Worm (Caenorhabditis elegans) whole organism, mixed stage, embryonic: Measurements from ENCODE around the gene F45D11.11.

Source experiments
- M03D4.4 ChIP-seq: sonication (generic microtip); optimal IDR thresholded peaks from 2 replicates; lab custom pipeline; 2017; ENCODE audit warnings: mild to moderate bottlenecking, missing genetic modification characterization, missing compliant biosample characterization
- blmp-1 ChIP-seq: fragments of 150-350 bp; optimal IDR thresholded peaks from 2 replicates; lab custom pipeline; 2014; ENCODE audit warnings: missing biosample characterization, missing genetic modification characterization
- ceh-43 ChIP-seq: fragments of 200-800 bp; sonication (Bioruptor generic); optimal IDR thresholded peaks from 2 replicates; lab custom pipeline; 2018; ENCODE audit warnings: mild to moderate bottlenecking, missing genetic modification characterization, moderate library complexity, missing compliant biosample characterization
- ceh-83 ChIP-seq: fragments of 200-800 bp; sonication (Bioruptor generic); optimal IDR thresholded peaks from 2 replicates; lab custom pipeline; 2018; ENCODE audit warnings: mild to moderate bottlenecking, missing genetic modification characterization, missing compliant biosample characterization
- drap-1 ChIP-seq: fragments of 200-800 bp; sonication (Bioruptor generic); optimal IDR thresholded peaks from 3 replicates; lab custom pipeline; 2018; ENCODE audit warnings: mild to moderate bottlenecking, missing genetic modification characterization, missing compliant biosample characterization
- hlh-1 ChIP-seq: fragments of 150-350 bp; optimal IDR thresholded peaks from 2 replicates; lab custom pipeline; 2014; ENCODE audit warnings: missing biosample characterization, missing genetic modification reagents, missing genetic modification characterization
- mab-5 ChIP-seq: fragments of 150-350 bp; optimal IDR thresholded peaks from 2 replicates; lab custom pipeline; 2014; ENCODE audit warnings: missing biosample characterization, missing genetic modification characterization
- nhr-2 ChIP-seq: fragments of 150-350 bp; optimal IDR thresholded peaks from 2 replicates; lab custom pipeline; 2014; ENCODE audit warnings: missing biosample characterization, missing genetic modification characterization
- nhr-237 ChIP-seq: fragments of 150-350 bp; optimal IDR thresholded peaks from 2 replicates; lab custom pipeline; 2014; ENCODE audit warnings: missing biosample characterization, missing genetic modification characterization
- sem-2 ChIP-seq: fragments of 200-800 bp; sonication (Bioruptor generic); optimal IDR thresholded peaks from 2 replicates; lab custom pipeline; 2018; ENCODE audit warnings: mild to moderate bottlenecking, missing genetic modification characterization, missing compliant biosample characterization
- sptf-1 ChIP-seq: sonication (generic microtip); optimal IDR thresholded peaks from 2 replicates; lab custom pipeline; 2017; ENCODE audit warnings: mild to moderate bottlenecking, missing genetic modification characterization, moderate library complexity, missing compliant biosample characterization
- tbx-8 ChIP-seq: fragments of 200-800 bp; sonication (Bioruptor generic); optimal IDR thresholded peaks from 2 replicates; lab custom pipeline; 2018; ENCODE audit warnings: mild to moderate bottlenecking, missing genetic modification characterization, moderate library complexity, missing compliant biosample characterization

The F45D11.11 gene

ce11 chrII:950374-950773 is 45.6 kb downstream of the F45D11.11 start:
- no peak for TF ChIP-seq nhr-237 (tag; lab: Kevin White, UChicago)
- no peak for TF ChIP-seq blmp-1
- TF ChIP-seq tbx-8 (GFP tag; lab: Kevin White, UChicago), result no peak
- TF ChIP-seq hlh-1 (tag; lab: Kevin White, UChicago), result no peak
- no peak for TF ChIP-seq ceh-43
- no peak for TF ChIP-seq sptf-1
- TF ChIP-seq ceh-83 (GFP tag; lab: Kevin White, UChicago), result no peak
- TF ChIP-seq sem-2 (GFP tag; lab: Kevin White, UChicago), result no peak

DNA sequence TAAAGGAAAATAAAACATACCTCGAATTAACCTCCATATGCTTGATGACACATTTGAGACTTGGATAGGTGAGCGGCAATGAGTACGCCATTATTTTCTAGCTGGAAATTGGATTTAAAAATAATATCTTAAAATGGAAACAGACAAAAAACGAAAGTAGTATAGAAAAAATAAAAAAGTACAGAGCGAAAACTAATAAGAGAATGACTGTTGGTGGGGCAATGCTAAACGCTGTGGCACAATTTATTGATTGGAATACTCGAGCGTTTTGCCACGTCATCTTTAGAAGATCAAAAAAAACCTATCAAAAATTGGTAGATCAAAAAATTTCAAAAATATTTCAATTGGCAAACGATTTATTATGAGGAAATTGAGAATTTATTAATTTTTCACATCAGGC is 47.9 kb downstream of the F45D11.11 start, which contains the start of gene fbxc-32:
TSS of gene fbxc-32 (minus strand) at position 101 of the 400 bp plus-strand sequence.
- TF ChIP-seq nhr-2 (tag; lab: Kevin White, UChicago) (no peak), drap-1 (GFP tag; lab: Kevin White, UChicago) (no peak), hlh-1 (tag; lab: Kevin White, UChicago) (no peak), M03D4.4 (tag; lab: Kevin White, UChicago) (no peak), sptf-1 (no peak), mab-5 (tag; lab: Kevin White, UChicago) (no peak)
